Worm (Caenorhabditis elegans) whole organism, L1 larva: ENCODE measurements around the gene Y32G9A.2.

Experiments used
- ceh-63 ChIP-seq: fragments of 200-800 bp; sonication (Bioruptor generic); optimal IDR thresholded peaks from 2 replicates; lab custom pipeline; 2018; ENCODE audit warnings: mild to moderate bottlenecking, missing genetic modification characterization, missing compliant biosample characterization
- ceh-88 ChIP-seq: fragments of 200-800 bp; sonication (Bioruptor generic); IDR thresholded peaks from 2 replicates; pipeline ENCODE4 v1.3.6; 2022; ENCODE audit warnings: missing genetic modification characterization, missing compliant biosample characterization
- ces-1 ChIP-seq: fragments of 150-350 bp; optimal IDR thresholded peaks from 2 replicates; lab custom pipeline; 2014; ENCODE audit warnings: missing biosample characterization, missing genetic modification reagents, missing genetic modification characterization
- egl-13 ChIP-seq: sonication (generic microtip); optimal IDR thresholded peaks from 2 replicates; lab custom pipeline; 2016; ENCODE audit warnings: missing genotype, missing genetic modification reagents, missing genetic modification characterization, missing compliant biosample characterization
- elt-3 ChIP-seq, 6 experiments: fragments of 150-350 bp in 1 of 6; sonication (generic microtip); optimal IDR thresholded peaks; 2 replicates each; lab custom pipeline; 2017 to 2018; ENCODE audit warnings: missing biosample characterization in 6 of 6, missing genetic modification characterization in 6 of 6, inconsistent platforms in 1 of 6
- nhr-12 ChIP-seq: sonication (generic microtip); optimal IDR thresholded peaks from 2 replicates; lab custom pipeline; 2017; ENCODE audit warnings: missing biosample characterization, missing genetic modification characterization
- sox-4 ChIP-seq: sonication (generic microtip); optimal IDR thresholded peaks from 2 replicates; lab custom pipeline; 2016; ENCODE audit warnings: missing genetic modification characterization, missing compliant biosample characterization

ce11 chrV:1889996-1890395, 28.3 kb upstream of the Y32G9A.2 start:
- TF ChIP-seq nhr-12 (tag; lab: Kevin White, UChicago), result no peak
- no peak for TF ChIP-seq sox-4 (tag; lab: Kevin White, UChicago)
- no peak for TF ChIP-seq egl-13
- TF ChIP-seq ceh-63 (GFP tag; lab: Kevin White, UChicago), result no peak
- TF ChIP-seq elt-3 (tag; optimal IDR thresholded peaks at IDR 0.05; lab: Kevin White, UChicago), result no peak
- no peak for TF ChIP-seq ces-1 (GFP tag; lab: Kevin White, UChicago)
- TF ChIP-seq ceh-88 (GFP tag; lab: Robert Waterston, UW), result no peak
